Fruit fly (Drosophila melanogaster) whole organism, embryonic: Measurements from ENCODE around the gene CG9372.
A peak's percentile ranks its signal among the peaks of the same experiment; 100 is the strongest.

Source experiments
- Adf1 ChIP-seq: fragments of 200-800 bp; sonication (Bioruptor generic); IDR thresholded peaks from 2 replicates; pipeline ENCODE4 v1.3.6; 2022; ENCODE audit warnings: missing biosample characterization, missing genetic modification characterization
- CG10267 ChIP-seq: fragments of 200-800 bp; sonication (Bioruptor generic); optimal IDR thresholded peaks from 2 replicates; lab custom pipeline; 2018; ENCODE audit warnings: missing biosample characterization, mild to moderate bottlenecking, missing genetic modification characterization, moderate library complexity
- CG10431 ChIP-seq: fragments of 200-800 bp; sonication (Bioruptor generic); optimal IDR thresholded peaks from 3 replicates; lab custom pipeline; 2018; ENCODE audit warnings: missing biosample characterization, mild to moderate bottlenecking, missing genetic modification characterization
- CG12659 ChIP-seq: fragments of 200-800 bp; sonication (Bioruptor generic); optimal IDR thresholded peaks from 3 replicates; lab custom pipeline; 2017; ENCODE audit warnings: mild to moderate bottlenecking, missing biosample characterization, missing genetic modification reagents, missing genetic modification characterization
- CG1792 ChIP-seq: fragments of 200-800 bp; sonication (Bioruptor generic); optimal IDR thresholded peaks from 2 replicates; lab custom pipeline; 2016; ENCODE audit warnings: missing biosample characterization, missing genetic modification characterization
- CG18011 ChIP-seq: fragments of 200-800 bp; sonication (Bioruptor generic); optimal IDR thresholded peaks from 2 replicates; lab custom pipeline; 2017; ENCODE audit warnings: missing biosample characterization, missing genetic modification characterization, mild to moderate bottlenecking, moderate library complexity, missing genotype
- CG2120 ChIP-seq: fragments of 200-800 bp; sonication (Bioruptor generic); optimal IDR thresholded peaks from 3 replicates; lab custom pipeline; 2016; ENCODE audit warnings: missing biosample characterization, missing genetic modification characterization
- CG2129 ChIP-seq: fragments of 200-800 bp; sonication (Bioruptor generic); IDR thresholded peaks from 2 replicates; pipeline ENCODE4 v1.3.6; 2022; ENCODE audit warnings: missing biosample characterization, missing genetic modification characterization; ENCODE audit not compliant: partially characterized antibody
- CG2712 ChIP-seq: fragments of 200-800 bp; optimal IDR thresholded peaks from 3 replicates; lab custom pipeline; 2019; ENCODE audit warnings: missing biosample characterization, mild to moderate bottlenecking, missing genetic modification characterization, moderate library complexity
- CG30431 ChIP-seq: fragments of 200-800 bp; sonication (Bioruptor generic); optimal IDR thresholded peaks from 2 replicates; lab custom pipeline; 2017; ENCODE audit warnings: missing biosample characterization, missing genetic modification characterization
- CG31388 ChIP-seq: fragments of 200-800 bp; sonication (Bioruptor generic); optimal IDR thresholded peaks from 2 replicates; lab custom pipeline; 2016; ENCODE audit warnings: missing biosample characterization, missing genetic modification characterization
- CG3407 ChIP-seq: fragments of 200-800 bp; sonication (Bioruptor generic); optimal IDR thresholded peaks from 2 replicates; lab custom pipeline; 2018; ENCODE audit warnings: missing biosample characterization, mild to moderate bottlenecking, missing genetic modification characterization
- CG7839 ChIP-seq: fragments of 200-800 bp; sonication (Bioruptor generic); optimal IDR thresholded peaks from 3 replicates; lab custom pipeline; 2018; ENCODE audit warnings: missing biosample characterization, mild to moderate bottlenecking, missing genetic modification characterization, moderate library complexity
- CG9797 ChIP-seq: fragments of 200-800 bp; sonication (Bioruptor generic); optimal IDR thresholded peaks from 3 replicates; lab custom pipeline; 2018; ENCODE audit warnings: missing biosample characterization, mild to moderate bottlenecking, missing genetic modification characterization
- CkIIα-i1 ChIP-seq: fragments of 200-800 bp; sonication (Bioruptor generic); IDR thresholded peaks from 2 replicates; pipeline ENCODE4 v1.3.6; 2022; ENCODE audit warnings: missing biosample characterization, missing genetic modification characterization
- D19A ChIP-seq: fragments of 200-800 bp; optimal IDR thresholded peaks from 3 replicates; lab custom pipeline; 2019; ENCODE audit warnings: missing biosample characterization, mild to moderate bottlenecking, missing genetic modification characterization, moderate library complexity
- Doc2 ChIP-seq: fragments of 200-800 bp; sonication (Bioruptor generic); IDR thresholded peaks from 2 replicates; pipeline ENCODE4 v1.3.6; 2022; ENCODE audit warnings: missing biosample characterization, missing genetic modification characterization
- Lim3 ChIP-seq: fragments of 200-800 bp; sonication (Bioruptor generic); IDR thresholded peaks from 2 replicates; pipeline ENCODE4 v1.3.6; 2022; ENCODE audit warnings: missing biosample characterization, missing genetic modification characterization
- MBD-R2 ChIP-seq: fragments of 200-800 bp; sonication (Bioruptor generic); IDR thresholded peaks from 2 replicates; pipeline ENCODE4 v1.3.6; 2022; ENCODE audit warnings: missing biosample characterization, missing genetic modification characterization
- MESR4 ChIP-seq: fragments of 200-800 bp; sonication (Bioruptor generic); optimal IDR thresholded peaks from 2 replicates; lab custom pipeline; 2018; ENCODE audit warnings: missing biosample characterization, mild to moderate bottlenecking, missing genetic modification characterization, moderate library complexity
- Mes4 ChIP-seq: fragments of 200-800 bp; sonication (Bioruptor generic); optimal IDR thresholded peaks from 2 replicates; lab custom pipeline; 2016; ENCODE audit warnings: missing biosample characterization, missing genetic modification characterization
- NFAT ChIP-seq: fragments of 200-800 bp; sonication (Bioruptor generic); IDR thresholded peaks from 2 replicates; pipeline ENCODE4 v1.3.6; 2022; ENCODE audit warnings: missing biosample characterization, missing genetic modification characterization
- Pdp1 ChIP-seq, 2 experiments: fragments of 200-800 bp; sonication (Bioruptor generic); optimal IDR thresholded peaks; 3 replicates each; lab custom pipeline; 2016; ENCODE audit warnings: missing biosample characterization in 2 of 2, missing genetic modification characterization in 2 of 2, mild to moderate bottlenecking in 1 of 2, moderate library complexity in 1 of 2
- Stat92E ChIP-seq, 3 experiments: fragments of >200 bp in 2 of 3; fragments of 200-800 bp in 1 of 3; sonication (Bioruptor generic) in 1 of 3; optimal IDR thresholded peaks; 2 replicates each; lab custom pipeline; 2017 to 2019; ENCODE audit warnings: missing biosample characterization in 3 of 3, missing genetic modification characterization in 3 of 3, mild to moderate bottlenecking in 1 of 3, moderate library complexity in 1 of 3
- TFAM ChIP-seq: fragments of 200-800 bp; sonication (Bioruptor generic); optimal IDR thresholded peaks from 2 replicates; lab custom pipeline; 2017; ENCODE audit warnings: missing biosample characterization, missing genetic modification characterization, inconsistent platforms
- Trl ChIP-seq, 3 experiments: fragments of >200 bp in 2 of 3; fragments of 200-800 bp in 1 of 3; sonication (Bioruptor generic) in 1 of 3; optimal IDR thresholded peaks; 2 replicates in 1 of 3; 3 replicates in 2 of 3; lab custom pipeline; 2016 to 2017; ENCODE audit warnings: missing biosample characterization in 1 of 3, missing genetic modification characterization in 1 of 3
- Xbp1 ChIP-seq: fragments of 200-800 bp; sonication (Bioruptor generic); optimal IDR thresholded peaks from 3 replicates; lab custom pipeline; 2016; ENCODE audit warnings: missing biosample characterization, mild to moderate bottlenecking, missing genetic modification characterization
- ab ChIP-seq: fragments of 200-800 bp; sonication (Bioruptor generic); optimal IDR thresholded peaks from 2 replicates; lab custom pipeline; 2016; ENCODE audit warnings: missing biosample characterization, missing genetic modification characterization
- al ChIP-seq: fragments of 200-800 bp; sonication (Bioruptor generic); IDR thresholded peaks from 2 replicates; pipeline ENCODE4 v1.3.6; 2022; ENCODE audit warnings: missing biosample characterization, missing genetic modification characterization
- bab2 ChIP-seq: fragments of 200-800 bp; sonication (Bioruptor generic); optimal IDR thresholded peaks from 2 replicates; lab custom pipeline; 2016; ENCODE audit warnings: missing biosample characterization, missing genetic modification characterization
- bigmax ChIP-seq: fragments of 200-800 bp; sonication (Bioruptor generic); optimal IDR thresholded peaks from 2 replicates; lab custom pipeline; 2018; ENCODE audit warnings: missing biosample characterization, mild to moderate bottlenecking, missing genetic modification characterization
- chm ChIP-seq: fragments of 200-800 bp; sonication (Bioruptor generic); IDR thresholded peaks from 2 replicates; pipeline ENCODE4 v1.3.6; 2022; ENCODE audit warnings: missing biosample characterization, missing genetic modification characterization
- chn ChIP-seq: fragments of 200-800 bp; sonication (Bioruptor generic); optimal IDR thresholded peaks from 2 replicates; lab custom pipeline; 2016; ENCODE audit warnings: missing biosample characterization, missing genetic modification characterization
- crol ChIP-seq: fragments of 200-800 bp; sonication (Bioruptor generic); IDR thresholded peaks from 2 replicates; pipeline ENCODE4 v1.3.6; 2022; ENCODE audit warnings: missing biosample characterization, missing genetic modification characterization
- dati ChIP-seq: fragments of 200-800 bp; sonication (Bioruptor generic); IDR thresholded peaks from 2 replicates; pipeline ENCODE4 v1.3.6; 2022; ENCODE audit warnings: missing biosample characterization, missing genetic modification characterization
- dmrt99B ChIP-seq: fragments of 200-800 bp; sonication (Bioruptor generic); optimal IDR thresholded peaks from 2 replicates; lab custom pipeline; 2018; ENCODE audit warnings: missing biosample characterization, mild to moderate bottlenecking, missing genetic modification characterization, moderate library complexity
- dysf ChIP-seq: fragments of 200-800 bp; sonication (Bioruptor generic); IDR thresholded peaks from 3 replicates; pipeline ENCODE4 v1.3.6; 2022; ENCODE audit warnings: missing biosample characterization, missing genetic modification characterization
- eve ChIP-seq, 2 experiments: fragments of >200 bp; optimal IDR thresholded peaks; 2 replicates each; lab custom pipeline; 2017; ENCODE audit warnings: missing biosample characterization in 2 of 2, missing genetic modification characterization in 2 of 2
- gem ChIP-seq: fragments of 200-800 bp; sonication (Bioruptor generic); optimal IDR thresholded peaks from 2 replicates; lab custom pipeline; 2019; ENCODE audit warnings: missing biosample characterization, mild to moderate bottlenecking, missing genetic modification characterization, moderate library complexity
- grau ChIP-seq: fragments of 200-800 bp; optimal IDR thresholded peaks from 3 replicates; lab custom pipeline; 2019; ENCODE audit warnings: missing biosample characterization, mild to moderate bottlenecking, missing genetic modification characterization, moderate library complexity
- hth ChIP-seq: fragments of >200 bp; optimal IDR thresholded peaks from 2 replicates; lab custom pipeline; 2017; ENCODE audit warnings: inconsistent platforms
- mam ChIP-seq: fragments of 200-800 bp; sonication (Bioruptor generic); optimal IDR thresholded peaks from 3 replicates; lab custom pipeline; 2016; ENCODE audit warnings: missing biosample characterization, missing genetic modification characterization
- pb ChIP-seq: fragments of 200-800 bp; sonication (Bioruptor generic); optimal IDR thresholded peaks from 3 replicates; lab custom pipeline; 2016; ENCODE audit warnings: missing biosample characterization, missing genetic modification characterization
- pnt ChIP-seq: fragments of 200-800 bp; sonication (Bioruptor generic); optimal IDR thresholded peaks from 3 replicates; lab custom pipeline; 2016; ENCODE audit warnings: missing biosample characterization, missing genetic modification characterization
- pzg ChIP-seq: fragments of 200-800 bp; sonication (Bioruptor generic); optimal IDR thresholded peaks from 3 replicates; lab custom pipeline; 2018; ENCODE audit warnings: missing biosample characterization, mild to moderate bottlenecking, missing genetic modification characterization, moderate library complexity
- repo ChIP-seq: fragments of 200-800 bp; sonication (Bioruptor generic); optimal IDR thresholded peaks from 2 replicates; lab custom pipeline; 2016; ENCODE audit warnings: missing biosample characterization, missing genetic modification characterization
- ro ChIP-seq: fragments of 200-800 bp; sonication (Bioruptor generic); IDR thresholded peaks from 2 replicates; pipeline ENCODE4 v1.3.6; 2022; ENCODE audit warnings: missing biosample characterization, missing genetic modification characterization
- salm ChIP-seq: fragments of 200-800 bp; sonication (Bioruptor generic); optimal IDR thresholded peaks from 2 replicates; lab custom pipeline; 2018; ENCODE audit warnings: missing biosample characterization, mild to moderate bottlenecking, missing genetic modification characterization
- sc ChIP-seq, 3 experiments: fragments of >200 bp in 2 of 3; fragments of 200-800 bp in 1 of 3; sonication (Bioruptor generic) in 1 of 3; optimal IDR thresholded peaks; 2 replicates in 2 of 3; 3 replicates in 1 of 3; lab custom pipeline; 2017; ENCODE audit warnings: mild to moderate bottlenecking in 1 of 3, missing biosample characterization in 1 of 3, missing genetic modification characterization in 1 of 3, missing genetic modification reagents in 1 of 3
- tgo ChIP-seq: fragments of 200-800 bp; sonication (Bioruptor generic); IDR thresholded peaks from 3 replicates; pipeline ENCODE4 v1.3.6; 2022; ENCODE audit warnings: missing biosample characterization, missing genetic modification characterization
- unc-4 ChIP-seq: fragments of 200-800 bp; sonication (Bioruptor generic); IDR thresholded peaks from 2 replicates; pipeline ENCODE4 v1.3.6; 2022; ENCODE audit warnings: missing biosample characterization, missing genetic modification characterization; ENCODE audit not compliant: partially characterized antibody

The CG9372 gene

dm6 chr3L:19585979-19586378, 20.0 kb upstream of the CG9372 start, which contains the start of the genes CG9231 and CG9330 (continued):
- TF ChIP-seq MESR4 (GFP tag; lab: Kevin White, UChicago) (peak; percentile 45), CG9797 (GFP tag; lab: Kevin White, UChicago) (peak; percentile 86), dmrt99B (tag; lab: Kevin White, UChicago) (no peak), al (no peak), CG12659 (GFP tag; lab: Kevin White, UChicago) (peak; percentile 84), ro (GFP tag; lab: Robert Waterston, UW) (no peak), D19A (tag; lab: Kevin White, UChicago) (peak; percentile 48), NFAT (no peak), sc (optimal IDR thresholded peaks at IDR 0.05; lab: Kevin White, UChicago) (no peak), sc (GFP tag; optimal IDR thresholded peaks at IDR 0.05; lab: Kevin White, UChicago) (no peak), MBD-R2 (GFP tag; lab: Robert Waterston, UW) (peak; percentile 60), CG30431 (GFP tag; lab: Kevin White, UChicago) (no peak), hth (lab: Kevin White, UChicago) (no peak), CG7839 (peak; percentile 2), grau (tag; lab: Kevin White, UChicago) (peak; percentile 32), crol (GFP tag; lab: Robert Waterston, UW) (no peak), CG10431 (peak; percentile 65), Mes4 (GFP tag; lab: Kevin White, UChicago) (no peak), repo (GFP tag; lab: Kevin White, UChicago) (no peak), CG1792 (GFP tag; lab: Kevin White, UChicago) (no peak), chm (no peak), gem (tag; lab: Kevin White, UChicago) (peak; percentile 39), CkIIα-i1 (no peak), Trl (optimal IDR thresholded peaks at IDR 0.05; lab: Kevin White, UChicago) (no peak), Trl (GFP tag; optimal IDR thresholded peaks at IDR 0.05; lab: Kevin White, UChicago) (no peak), dysf (GFP tag; lab: Robert Waterston, UW) (no peak), Xbp1 (GFP tag; lab: Kevin White, UChicago) (peak; percentile 45), eve (GFP tag; optimal IDR thresholded peaks at IDR 0.05; lab: Kevin White, UChicago) (no peak), TFAM (GFP tag; lab: Kevin White, UChicago) (no peak), ab (GFP tag; lab: Kevin White, UChicago) (no peak), CG3407 (GFP tag; lab: Kevin White, UChicago) (no peak), chn (GFP tag; lab: Kevin White, UChicago) (peak; percentile 1), dati (GFP tag; lab: Robert Waterston, UW) (no peak), Adf1 (GFP tag; lab: Robert Waterston, UW) (no peak), unc-4 (GFP tag; lab: Robert Waterston, UW) (0 out of 2 replicates have a peak, but pooled peaks have one; percentile 53), tgo (GFP tag; lab: Robert Waterston, UW) (no peak), salm (tag; lab: Kevin White, UChicago) (no peak), bigmax (GFP tag; lab: Kevin White, UChicago) (no peak), pb (GFP tag; lab: Kevin White, UChicago) (no peak), CG10267 (tag; lab: Kevin White, UChicago) (peak; percentile 69), CG2129 (no peak), Pdp1 (GFP tag; optimal IDR thresholded peaks at IDR 0.05; lab: Kevin White, UChicago) (peak; percentile 13 to 14), Stat92E (GFP tag; optimal IDR thresholded peaks at IDR 0.05; lab: Kevin White, UChicago) (peak in 1 of 3 experiments; percentile 42), CG2120 (GFP tag; lab: Kevin White, UChicago) (peak; percentile 52), pnt (GFP tag; lab: Kevin White, UChicago) (no peak), mam (GFP tag; lab: Kevin White, UChicago) (peak; percentile 2), CG18011 (GFP tag; lab: Kevin White, UChicago) (no peak), Doc2 (no peak), pzg (GFP tag; lab: Kevin White, UChicago) (peak; percentile 75), Lim3 (GFP tag; lab: Robert Waterston, UW) (no peak), CG2712 (peak; percentile 52), CG31388 (GFP tag; lab: Kevin White, UChicago) (no peak), bab2 (GFP tag; lab: Kevin White, UChicago) (no peak)
